Worm (Caenorhabditis elegans) whole organism, mixed stage, embryonic: Measurements from ENCODE around the gene mboa-7.

ENCODE experiments used
- blmp-1 ChIP-seq: fragments of 150-350 bp; optimal IDR thresholded peaks from 2 replicates; lab custom pipeline; 2014; ENCODE audit warnings: missing biosample characterization, missing genetic modification characterization
- elt-1 ChIP-seq: sonication (generic microtip); optimal IDR thresholded peaks from 2 replicates; lab custom pipeline; 2017; ENCODE audit warnings: missing genetic modification characterization, mild to moderate bottlenecking, missing compliant biosample characterization, antibody characterized with exemption, moderate library complexity, borderline replicate concordance; ENCODE audit not compliant: insufficient read depth
- elt-3 ChIP-seq: fragments of 150-350 bp; optimal IDR thresholded peaks from 2 replicates; lab custom pipeline; 2014; ENCODE audit warnings: missing biosample characterization, missing genetic modification characterization
- ham-2 ChIP-seq: fragments of 200-800 bp; sonication (Bioruptor generic); optimal IDR thresholded peaks from 2 replicates; lab custom pipeline; 2018; ENCODE audit warnings: mild to moderate bottlenecking, missing genetic modification characterization, missing compliant biosample characterization
- hlh-1 ChIP-seq: fragments of 150-350 bp; optimal IDR thresholded peaks from 2 replicates; lab custom pipeline; 2014; ENCODE audit warnings: missing biosample characterization, missing genetic modification reagents, missing genetic modification characterization
- lin-13 ChIP-seq: fragments of 150-350 bp; optimal IDR thresholded peaks from 2 replicates; lab custom pipeline; 2014; ENCODE audit warnings: missing biosample characterization, missing genetic modification characterization
- lsy-2 ChIP-seq: fragments of 150-350 bp; optimal IDR thresholded peaks from 2 replicates; lab custom pipeline; 2014; ENCODE audit warnings: missing biosample characterization, missing genetic modification characterization
- mep-1 ChIP-seq: fragments of 150-350 bp; optimal IDR thresholded peaks from 2 replicates; lab custom pipeline; 2017; ENCODE audit warnings: missing biosample characterization, missing genetic modification reagents, missing genetic modification characterization, inconsistent platforms
- nhr-12 ChIP-seq: fragments of 150-350 bp; optimal IDR thresholded peaks from 2 replicates; lab custom pipeline; 2014; ENCODE audit warnings: missing biosample characterization, missing genetic modification characterization
- nhr-237 ChIP-seq: fragments of 150-350 bp; optimal IDR thresholded peaks from 2 replicates; lab custom pipeline; 2014; ENCODE audit warnings: missing biosample characterization, missing genetic modification characterization
- tbx-8 ChIP-seq: fragments of 200-800 bp; sonication (Bioruptor generic); optimal IDR thresholded peaks from 2 replicates; lab custom pipeline; 2018; ENCODE audit warnings: mild to moderate bottlenecking, missing genetic modification characterization, moderate library complexity, missing compliant biosample characterization
- unc-120 ChIP-seq: sonication (generic microtip); optimal IDR thresholded peaks from 2 replicates; lab custom pipeline; 2017; ENCODE audit warnings: missing genetic modification characterization, missing compliant biosample characterization; ENCODE audit not compliant: poor library complexity, severe bottlenecking

ce11 chrX:10534625-10535244, 10.4 kb upstream of the mboa-7 start:
- TF ChIP-seq unc-120 (no peak), nhr-237 (no peak), blmp-1 (tag; lab: Kevin White, UChicago) (no peak), nhr-12 (tag; lab: Kevin White, UChicago) (no peak), elt-3 (tag; lab: Kevin White, UChicago) (no peak), ham-2 (GFP tag; lab: Kevin White, UChicago) (no peak), hlh-1 (tag; lab: Kevin White, UChicago) (no peak), lsy-2 (tag; lab: Kevin White, UChicago) (no peak), elt-1 (tag; lab: Kevin White, UChicago) (no peak), mep-1 (tag; lab: Kevin White, UChicago) (no peak), tbx-8 (no peak), lin-13 (tag; lab: Kevin White, UChicago) (no peak)
